Fruit fly (Drosophila melanogaster): ENCODE results near the gene CG15814.
A peak's percentile ranks its signal among the peaks of the same experiment; 100 is the strongest.

The CG15814 gene

dm6 chrX:17816437-17816836 is 33.7 kb downstream of the CG15814 start:
- TF ChIP-seq Snoo (tag; optimal IDR thresholded peaks at IDR 0.05) (peak; percentile 27), fd96Ca (GFP tag; IDR thresholded peaks at IDR 0.05) (no peak), CG14655 (GFP tag; optimal IDR thresholded peaks at IDR 0.05) (no peak), CG32121 (GFP tag; IDR thresholded peaks at IDR 0.05) (no peak), Pif1A (GFP tag; optimal IDR thresholded peaks at IDR 0.05) (no peak), D1 (tag; optimal IDR thresholded peaks at IDR 0.05) (no peak), CG13204 (GFP tag; optimal IDR thresholded peaks at IDR 0.05) (no peak), CG8159 (tag; optimal IDR thresholded peaks at IDR 0.05) (peak; percentile 53), gl (tag; optimal IDR thresholded peaks at IDR 0.05) (no peak), CG4496 (GFP tag; IDR thresholded peaks at IDR 0.05) (no peak), Ets98B (GFP tag; IDR thresholded peaks at IDR 0.05) (no peak), CG9948 (tag; optimal IDR thresholded peaks at IDR 0.05) (peak; percentile 36), CG34367 (tag; optimal IDR thresholded peaks at IDR 0.05) (peak; percentile 1), CG15710 (tag; optimal IDR thresholded peaks at IDR 0.05) (peak; percentile 37), CG17806 (tag; optimal IDR thresholded peaks at IDR 0.05) (peak; percentile 26), rn (GFP tag; IDR thresholded peaks at IDR 0.05) (no peak), CG8301 (tag; optimal IDR thresholded peaks at IDR 0.05) (peak; percentile 9)

dm6 chrX:17814783-17815182 is 35.4 kb downstream of the CG15814 start:
- TF ChIP-seq CG34367 (tag; optimal IDR thresholded peaks at IDR 0.05) = peak; percentile 46
- peak; percentile 43 for TF ChIP-seq CG9948 (tag; optimal IDR thresholded peaks at IDR 0.05)
- no peak for TF ChIP-seq CG32121 (GFP tag; IDR thresholded peaks at IDR 0.05)
- no peak for TF ChIP-seq CG10348 (GFP tag; IDR thresholded peaks at IDR 0.05)
- TF ChIP-seq CG8301 (tag; optimal IDR thresholded peaks at IDR 0.05) = peak; percentile 1
- TF ChIP-seq CG8159 (tag; optimal IDR thresholded peaks at IDR 0.05) = peak; percentile 65
- TF ChIP-seq D1 (tag; optimal IDR thresholded peaks at IDR 0.05) = peak; percentile 4
- peak; percentile 50 for TF ChIP-seq CG17806 (tag; optimal IDR thresholded peaks at IDR 0.05)
- TF ChIP-seq Snoo (tag; optimal IDR thresholded peaks at IDR 0.05) = peak; percentile 34
- TF ChIP-seq CG15710 (tag; optimal IDR thresholded peaks at IDR 0.05) = peak; percentile 46
- no peak for TF ChIP-seq CG14655 (GFP tag; optimal IDR thresholded peaks at IDR 0.05)
- TF ChIP-seq Pif1A (GFP tag; optimal IDR thresholded peaks at IDR 0.05) = peak; percentile 15
- no peak for TF ChIP-seq CG13204 (GFP tag; optimal IDR thresholded peaks at IDR 0.05)

- no peak for TF ChIP-seq CG13204 (GFP tag; optimal IDR thresholded peaks at IDR 0.05)
- TF ChIP-seq CG12605 (GFP tag; IDR thresholded peaks at IDR 0.05) = no peak
- no peak for TF ChIP-seq Pif1A (GFP tag; optimal IDR thresholded peaks at IDR 0.05)
- TF ChIP-seq EcR (GFP tag; optimal IDR thresholded peaks at IDR 0.05) = no peak
- TF ChIP-seq Pif1B (GFP tag; optimal IDR thresholded peaks at IDR 0.05) = no peak
- no peak for TF ChIP-seq CG15710 (tag; optimal IDR thresholded peaks at IDR 0.05)
- TF ChIP-seq gl (tag; optimal IDR thresholded peaks at IDR 0.05) = no peak
- no peak for TF ChIP-seq CG10348 (GFP tag; IDR thresholded peaks at IDR 0.05)
- no peak for TF ChIP-seq CG8159 (tag; optimal IDR thresholded peaks at IDR 0.05)
- TF ChIP-seq D1 (tag; optimal IDR thresholded peaks at IDR 0.05) = no peak
- no peak for TF ChIP-seq rn (GFP tag; IDR thresholded peaks at IDR 0.05)
- TF ChIP-seq CG9948 (tag; optimal IDR thresholded peaks at IDR 0.05) = no peak
- no peak for TF ChIP-seq fd96Ca (GFP tag; IDR thresholded peaks at IDR 0.05)
- TF ChIP-seq Ets98B (GFP tag; IDR thresholded peaks at IDR 0.05) = no peak
Measured at dm6 chrX:17812193-17812592, 37.9 kb downstream of the CG15814 start.

dm6 chrX:17806973-17807372 is 43.2 kb downstream of the CG15814 start:
- TF ChIP-seq D1 (tag; optimal IDR thresholded peaks at IDR 0.05) = peak; percentile 23
- TF ChIP-seq CG15710 (tag; optimal IDR thresholded peaks at IDR 0.05) = peak; percentile 69
- no peak for TF ChIP-seq fd96Ca (GFP tag; IDR thresholded peaks at IDR 0.05)
- TF ChIP-seq CG8159 (tag; optimal IDR thresholded peaks at IDR 0.05) = peak; percentile 76
- no peak for TF ChIP-seq CG4496 (GFP tag; IDR thresholded peaks at IDR 0.05)
- TF ChIP-seq Pif1B (GFP tag; optimal IDR thresholded peaks at IDR 0.05) = peak; percentile 37
- TF ChIP-seq Ets98B (GFP tag; IDR thresholded peaks at IDR 0.05) = no peak
- peak; percentile 49 for TF ChIP-seq CG8301 (tag; optimal IDR thresholded peaks at IDR 0.05)
- peak; percentile 59 for TF ChIP-seq CG17806 (tag; optimal IDR thresholded peaks at IDR 0.05)
- peak; percentile 53 for TF ChIP-seq CG34367 (tag; optimal IDR thresholded peaks at IDR 0.05)
- no peak for TF ChIP-seq Pif1A (GFP tag; optimal IDR thresholded peaks at IDR 0.05)
- no peak for TF ChIP-seq EcR (GFP tag; optimal IDR thresholded peaks at IDR 0.05)
- peak; percentile 70 for TF ChIP-seq CG14655 (GFP tag; optimal IDR thresholded peaks at IDR 0.05)
- no peak for TF ChIP-seq gl (tag; optimal IDR thresholded peaks at IDR 0.05)
- TF ChIP-seq CG12605 (GFP tag; IDR thresholded peaks at IDR 0.05) = no peak
- no peak for TF ChIP-seq rn (GFP tag; IDR thresholded peaks at IDR 0.05)
- no peak for TF ChIP-seq CG32121 (GFP tag; IDR thresholded peaks at IDR 0.05)
- TF ChIP-seq CG10348 (GFP tag; IDR thresholded peaks at IDR 0.05) = no peak
- TF ChIP-seq CG9948 (tag; optimal IDR thresholded peaks at IDR 0.05) = peak; percentile 70
- TF ChIP-seq CG13204 (GFP tag; optimal IDR thresholded peaks at IDR 0.05) = no peak
- peak; percentile 29 for TF ChIP-seq Snoo (tag; optimal IDR thresholded peaks at IDR 0.05)

dm6 chrX:17806335-17806734 is 43.8 kb downstream of the CG15814 start:
- TF ChIP-seq rn (GFP tag; IDR thresholded peaks at IDR 0.05) (no peak), CG10348 (GFP tag; IDR thresholded peaks at IDR 0.05) (no peak), CG15710 (tag; optimal IDR thresholded peaks at IDR 0.05) (peak; percentile 48), CG8301 (tag; optimal IDR thresholded peaks at IDR 0.05) (no peak), Ets98B (GFP tag; IDR thresholded peaks at IDR 0.05) (no peak), CG32121 (GFP tag; IDR thresholded peaks at IDR 0.05) (no peak), D1 (tag; optimal IDR thresholded peaks at IDR 0.05) (no peak), gl (tag; optimal IDR thresholded peaks at IDR 0.05) (peak; percentile 41), EcR (GFP tag; optimal IDR thresholded peaks at IDR 0.05) (no peak), CG34367 (tag; optimal IDR thresholded peaks at IDR 0.05) (peak; percentile 40), CG9948 (tag; optimal IDR thresholded peaks at IDR 0.05) (peak; percentile 23), CG12605 (GFP tag; IDR thresholded peaks at IDR 0.05) (peak; percentile 68), Pif1B (GFP tag; optimal IDR thresholded peaks at IDR 0.05) (peak; percentile 34), CG4496 (GFP tag; IDR thresholded peaks at IDR 0.05) (0 out of 3 replicates have a peak, but pooled peaks have one; percentile 16), fd96Ca (GFP tag; IDR thresholded peaks at IDR 0.05) (no peak), Pif1A (GFP tag; optimal IDR thresholded peaks at IDR 0.05) (peak; percentile 39), Snoo (tag; optimal IDR thresholded peaks at IDR 0.05) (no peak), CG13204 (GFP tag; optimal IDR thresholded peaks at IDR 0.05) (peak; percentile 60), CG14655 (GFP tag; optimal IDR thresholded peaks at IDR 0.05) (no peak), CG8159 (tag; optimal IDR thresholded peaks at IDR 0.05) (peak; percentile 41), CG17806 (tag; optimal IDR thresholded peaks at IDR 0.05) (peak; percentile 30)
